Worm (Caenorhabditis elegans) whole organism, L3 larva: ENCODE measurements around the gene set-20.

Experiments used
- aly-2 ChIP-seq: fragments of 150-350 bp; optimal IDR thresholded peaks from 2 replicates; lab custom pipeline; 2014; ENCODE audit warnings: missing biosample characterization, missing genetic modification characterization
- ceh-16 ChIP-seq: sonication (generic microtip); optimal IDR thresholded peaks from 2 replicates; lab custom pipeline; 2017; ENCODE audit warnings: missing biosample characterization, missing genetic modification characterization
- fkh-10 ChIP-seq: sonication (generic microtip); optimal IDR thresholded peaks from 2 replicates; lab custom pipeline; 2017; ENCODE audit warnings: missing biosample characterization, missing genetic modification reagents, missing genetic modification characterization
- fos-1 ChIP-seq: fragments of 150-350 bp; optimal IDR thresholded peaks from 2 replicates; lab custom pipeline; 2014; ENCODE audit warnings: missing biosample characterization, missing genetic modification characterization
- lin-39 ChIP-seq: fragments of 150-350 bp; optimal IDR thresholded peaks from 2 replicates; lab custom pipeline; 2018; ENCODE audit warnings: missing biosample characterization, missing genetic modification reagents, missing genetic modification characterization
- nfya-1 ChIP-seq: sonication (generic microtip); optimal IDR thresholded peaks from 2 replicates; lab custom pipeline; 2017; ENCODE audit warnings: missing genetic modification characterization, mild to moderate bottlenecking, missing compliant biosample characterization, antibody characterized with exemption, moderate library complexity; ENCODE audit not compliant: insufficient read depth
- nhr-11 ChIP-seq: fragments of 150-350 bp; optimal IDR thresholded peaks from 2 replicates; lab custom pipeline; 2014; ENCODE audit warnings: missing biosample characterization, missing genetic modification characterization
- nhr-12 ChIP-seq: fragments of 150-350 bp; optimal IDR thresholded peaks from 2 replicates; lab custom pipeline; 2014; ENCODE audit warnings: missing biosample characterization, missing genetic modification characterization
- nhr-23 ChIP-seq: fragments of 150-350 bp; optimal IDR thresholded peaks from 2 replicates; lab custom pipeline; 2014; ENCODE audit warnings: missing biosample characterization, missing genetic modification reagents, missing genetic modification characterization
- nhr-237 ChIP-seq: fragments of 150-350 bp; optimal IDR thresholded peaks from 2 replicates; lab custom pipeline; 2014; ENCODE audit warnings: missing biosample characterization, missing genetic modification characterization
- pqm-1 ChIP-seq: fragments of 150-350 bp; optimal IDR thresholded peaks from 2 replicates; lab custom pipeline; 2017; ENCODE audit warnings: missing biosample characterization, missing genetic modification characterization, inconsistent platforms
- sea-2 ChIP-seq: fragments of 150-350 bp; sonication (generic microtip); optimal IDR thresholded peaks from 4 replicates; lab custom pipeline; 2014; ENCODE audit warnings: missing biosample characterization, missing genetic modification reagents, missing genetic modification characterization
- snpc-4 ChIP-seq: fragments of 150-350 bp; optimal IDR thresholded peaks from 2 replicates; lab custom pipeline; 2014; ENCODE audit warnings: missing biosample characterization, missing genetic modification characterization

- TF ChIP-seq aly-2 (tag; lab: Kevin White, UChicago), result no peak
- TF ChIP-seq nhr-11, result no peak
- TF ChIP-seq ceh-16 (tag; lab: Kevin White, UChicago), result no peak
- no peak for TF ChIP-seq nhr-237 (tag; lab: Kevin White, UChicago)
- TF ChIP-seq nhr-12 (tag; lab: Kevin White, UChicago), result no peak
- TF ChIP-seq nfya-1 (tag; lab: Kevin White, UChicago), result no peak
- TF ChIP-seq lin-39 (tag; lab: Kevin White, UChicago), result no peak
- no peak for TF ChIP-seq sea-2
- no peak for TF ChIP-seq snpc-4 (tag; lab: Kevin White, UChicago)
- TF ChIP-seq fos-1 (tag; lab: Kevin White, UChicago), result no peak
- no peak for TF ChIP-seq pqm-1
- no peak for TF ChIP-seq fkh-10 (GFP tag; lab: Kevin White, UChicago)
- no peak for TF ChIP-seq nhr-23 (tag; lab: Kevin White, UChicago)
Measured at ce11 chrX:5709205-5709604, 23.2 kb upstream of the set-20 start.
